Worm (Caenorhabditis elegans) whole organism, L4/young adult: ENCODE measurements around the gene argk-1.

ENCODE experiments used
- W03F9.2 ChIP-seq: fragments of 150-350 bp; optimal IDR thresholded peaks from 2 replicates; lab custom pipeline; 2014; ENCODE audit warnings: missing biosample characterization, missing genetic modification characterization
- dao-5 ChIP-seq: sonication (generic microtip); optimal IDR thresholded peaks from 2 replicates; lab custom pipeline; 2016; ENCODE audit warnings: missing genotype, missing genetic modification characterization, moderate library complexity, missing compliant biosample characterization
- him-1 ChIP-seq: sonication (generic microtip); optimal IDR thresholded peaks from 2 replicates; lab custom pipeline; 2016; ENCODE audit warnings: missing genotype, missing genetic modification reagents, missing genetic modification characterization, missing compliant biosample characterization

DNA sequence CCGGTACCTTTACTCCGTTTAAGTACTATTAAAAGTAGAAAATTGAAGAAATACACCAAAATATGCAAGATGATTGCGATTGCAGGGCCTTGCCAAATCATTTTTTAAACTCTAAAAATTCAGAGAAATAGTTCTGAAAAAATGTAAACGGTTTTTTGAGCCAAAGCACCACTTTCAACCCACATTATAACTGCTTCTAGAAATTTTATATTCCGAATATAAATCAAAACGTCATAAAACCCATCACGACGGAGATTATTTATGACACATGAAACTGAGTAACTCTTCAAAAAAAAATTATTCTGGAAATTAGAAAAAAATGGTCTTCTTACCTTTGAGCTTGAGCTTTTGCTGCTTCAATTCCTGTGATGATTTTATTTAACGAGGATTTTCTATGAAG lies 10.5 kb downstream of the argk-1 start, which contains the start of gene srxa-16:
- TF ChIP-seq W03F9.2 (tag; lab: Kevin White, UChicago) (no peak), him-1 (tag; lab: Kevin White, UChicago) (no peak), dao-5 (tag; lab: Kevin White, UChicago) (no peak)
